Worm (Caenorhabditis elegans): ENCODE data around the gene T01G5.7.

The T01G5.7 gene

ce11 chrV:15147776-15148175 is 36.0 kb downstream of the T01G5.7 start, which contains the start of gene T09F5.20:
T09F5.20 (minus strand) TSS chrV:15147876.
- TF ChIP-seq hnd-1 (tag; optimal IDR thresholded peaks at IDR 0.05) (no peak), flt-1 (GFP tag; IDR thresholded peaks at IDR 0.05) (no peak), F13C5.2 (tag; optimal IDR thresholded peaks at IDR 0.05) (no peak), tra-4 (tag; optimal IDR thresholded peaks at IDR 0.05) (no peak)

- no peak for TF ChIP-seq tbx-11 (GFP tag; IDR thresholded peaks at IDR 0.05)
- TF ChIP-seq tra-4 (tag; optimal IDR thresholded peaks at IDR 0.05): no peak
- no peak for TF ChIP-seq tbx-37 (GFP tag; conservative IDR thresholded peaks at IDR 0.05)
- TF ChIP-seq ceh-13 (GFP tag; optimal IDR thresholded peaks at IDR 0.05): no peak
- no peak for TF ChIP-seq hnd-1 (tag; optimal IDR thresholded peaks at IDR 0.05)
- TF ChIP-seq hmbx-1 (tag; optimal IDR thresholded peaks at IDR 0.05): no peak
- TF ChIP-seq ceh-36 (tag; optimal IDR thresholded peaks at IDR 0.05): no peak
- no peak for TF ChIP-seq F13C5.2 (tag; optimal IDR thresholded peaks at IDR 0.05)
- no peak for TF ChIP-seq flt-1 (GFP tag; IDR thresholded peaks at IDR 0.05)
- TF ChIP-seq B0310.2 (tag; optimal IDR thresholded peaks at IDR 0.05): no peak
- no peak for TF ChIP-seq aly-1 (tag; optimal IDR thresholded peaks at IDR 0.05)
- no peak for TF ChIP-seq sea-1 (GFP tag; conservative IDR thresholded peaks at IDR 0.05)
- TF ChIP-seq ama-1 (optimal IDR thresholded peaks at IDR 0.05): no peak
- TF ChIP-seq ets-7 (tag; optimal IDR thresholded peaks at IDR 0.05): no peak
- no peak for TF ChIP-seq scrt-1 (GFP tag; IDR thresholded peaks at IDR 0.05)
- no peak for TF ChIP-seq pes-1 (GFP tag; IDR thresholded peaks at IDR 0.05)
- TF ChIP-seq hmg-4 (GFP tag; optimal IDR thresholded peaks at IDR 0.05): no peak
Measured at ce11 chrV:15148800-15149199, 37.0 kb downstream of the T01G5.7 start, which contains the start of gene T09F5.1. T09F5.1 (plus strand) TSS chrV:15149100.

ce11 chrV:15150176-15150575 is 38.4 kb downstream of the T01G5.7 start:
- TF ChIP-seq hmg-4 (GFP tag; optimal IDR thresholded peaks at IDR 0.05) (no peak), F13C5.2 (tag; optimal IDR thresholded peaks at IDR 0.05) (no peak), flt-1 (GFP tag; IDR thresholded peaks at IDR 0.05) (no peak), tbx-37 (GFP tag; conservative IDR thresholded peaks at IDR 0.05) (no peak)

ce11 chrV:15150661-15151060 is 38.9 kb downstream of the T01G5.7 start, which contains the start of gene T09F5.2:
T09F5.2 (plus strand) TSS chrV:15150961.
- TF ChIP-seq scrt-1 (GFP tag; IDR thresholded peaks at IDR 0.05) (no peak), tbx-37 (GFP tag; conservative IDR thresholded peaks at IDR 0.05) (no peak), B0310.2 (tag; optimal IDR thresholded peaks at IDR 0.05) (no peak), ceh-13 (GFP tag; optimal IDR thresholded peaks at IDR 0.05) (no peak), hnd-1 (tag; optimal IDR thresholded peaks at IDR 0.05) (no peak), aly-1 (tag; optimal IDR thresholded peaks at IDR 0.05) (no peak)

- TF ChIP-seq ama-1 (optimal IDR thresholded peaks at IDR 0.05) (no peak), B0310.2 (tag; optimal IDR thresholded peaks at IDR 0.05) (no peak), tra-4 (tag; optimal IDR thresholded peaks at IDR 0.05) (no peak), ceh-13 (GFP tag; optimal IDR thresholded peaks at IDR 0.05) (no peak)
Measured at ce11 chrV:15152010-15152409, 40.2 kb downstream of the T01G5.7 start.

ce11 chrV:15153277-15153676 is 41.5 kb downstream of the T01G5.7 start, which contains the start of gene srh-55:
srh-55 (plus strand) TSS chrV:15153577.
- TF ChIP-seq tra-4 (tag; optimal IDR thresholded peaks at IDR 0.05): no peak
- TF ChIP-seq aly-1 (tag; optimal IDR thresholded peaks at IDR 0.05): no peak
- TF ChIP-seq sea-1 (GFP tag; conservative IDR thresholded peaks at IDR 0.05): no peak
- no peak for TF ChIP-seq ceh-36 (tag; optimal IDR thresholded peaks at IDR 0.05)
- TF ChIP-seq pes-1 (GFP tag; IDR thresholded peaks at IDR 0.05): no peak
- no peak for TF ChIP-seq F13C5.2 (tag; optimal IDR thresholded peaks at IDR 0.05)

ce11 chrV:15156504-15156903 is 44.7 kb downstream of the T01G5.7 start:
- no peak for TF ChIP-seq ama-1 (optimal IDR thresholded peaks at IDR 0.05)
- no peak for TF ChIP-seq ets-7 (tag; optimal IDR thresholded peaks at IDR 0.05)

ce11 chrV:15158691-15159090 is 46.9 kb downstream of the T01G5.7 start, which contains the start of gene str-45:
str-45 (plus strand) TSS chrV:15158991.
- TF ChIP-seq aly-1 (tag; optimal IDR thresholded peaks at IDR 0.05): no peak
- TF ChIP-seq hnd-1 (tag; optimal IDR thresholded peaks at IDR 0.05): no peak
- TF ChIP-seq ceh-36 (tag; optimal IDR thresholded peaks at IDR 0.05): no peak
- no peak for TF ChIP-seq ets-7 (tag; optimal IDR thresholded peaks at IDR 0.05)
- TF ChIP-seq tbx-37 (GFP tag; conservative IDR thresholded peaks at IDR 0.05): no peak

- no peak for TF ChIP-seq B0310.2 (tag; optimal IDR thresholded peaks at IDR 0.05)
- no peak for TF ChIP-seq scrt-1 (GFP tag; IDR thresholded peaks at IDR 0.05)
- no peak for TF ChIP-seq hmg-4 (GFP tag; optimal IDR thresholded peaks at IDR 0.05)
- no peak for TF ChIP-seq tbx-37 (GFP tag; conservative IDR thresholded peaks at IDR 0.05)
- no peak for TF ChIP-seq ama-1 (optimal IDR thresholded peaks at IDR 0.05)
- TF ChIP-seq tra-4 (tag; optimal IDR thresholded peaks at IDR 0.05): no peak
- TF ChIP-seq flt-1 (GFP tag; IDR thresholded peaks at IDR 0.05): no peak
Measured at ce11 chrV:15162697-15163096, 50.9 kb downstream of the T01G5.7 start, which contains the start of gene srz-11. srz-11 (plus strand) TSS chrV:15163082.
